Worm (Caenorhabditis elegans) whole organism, L2 larva: Measurements from ENCODE around the gene srz-56.

Experiments used
- C34F6.9 ChIP-seq: fragments of 150-350 bp; optimal IDR thresholded peaks from 2 replicates; lab custom pipeline; 2014; ENCODE audit warnings: missing biosample characterization, missing genetic modification characterization
- F13H6.1 ChIP-seq: sonication (generic microtip); optimal IDR thresholded peaks from 2 replicates; lab custom pipeline; 2016; ENCODE audit warnings: missing genetic modification characterization, missing compliant biosample characterization
- R02D3.7 ChIP-seq: fragments of 150-350 bp; optimal IDR thresholded peaks from 2 replicates; lab custom pipeline; 2014; ENCODE audit warnings: missing biosample characterization, missing genetic modification characterization
- Y55F3AM.14 ChIP-seq: fragments of 200-800 bp; sonication (Bioruptor generic); optimal IDR thresholded peaks from 2 replicates; lab custom pipeline; 2018; ENCODE audit warnings: mild to moderate bottlenecking, missing genetic modification characterization, missing compliant biosample characterization
- alr-1 ChIP-seq: fragments of 150-350 bp; optimal IDR thresholded peaks from 2 replicates; lab custom pipeline; 2014; ENCODE audit warnings: missing biosample characterization, missing genetic modification characterization
- aly-2 ChIP-seq: fragments of 150-350 bp; optimal IDR thresholded peaks from 2 replicates; lab custom pipeline; 2014; ENCODE audit warnings: missing biosample characterization, missing genetic modification characterization
- ceh-16 ChIP-seq: fragments of 150-350 bp; optimal IDR thresholded peaks from 2 replicates; lab custom pipeline; 2014; ENCODE audit warnings: missing biosample characterization, missing genetic modification characterization
- crh-2 ChIP-seq: sonication (generic microtip); optimal IDR thresholded peaks from 2 replicates; lab custom pipeline; 2017; ENCODE audit warnings: missing biosample characterization, missing genetic modification characterization
- dmd-4 ChIP-seq: sonication (generic microtip); optimal IDR thresholded peaks from 2 replicates; lab custom pipeline; 2017; ENCODE audit warnings: missing biosample characterization, missing genetic modification characterization
- egl-27 ChIP-seq: sonication (generic microtip); optimal IDR thresholded peaks from 3 replicates; lab custom pipeline; 2017; ENCODE audit warnings: missing biosample characterization, missing genetic modification reagents, missing genetic modification characterization
- elt-1 ChIP-seq: fragments of 150-350 bp; optimal IDR thresholded peaks from 2 replicates; lab custom pipeline; 2014; ENCODE audit warnings: missing biosample characterization, missing genetic modification characterization
- fos-1 ChIP-seq: fragments of 150-350 bp; optimal IDR thresholded peaks from 2 replicates; lab custom pipeline; 2014; ENCODE audit warnings: missing biosample characterization, missing genetic modification characterization
- gmeb-1 ChIP-seq: fragments of 150-350 bp; optimal IDR thresholded peaks from 2 replicates; lab custom pipeline; 2014; ENCODE audit warnings: missing biosample characterization, missing genetic modification characterization
- lin-13 ChIP-seq: fragments of 150-350 bp; optimal IDR thresholded peaks from 2 replicates; lab custom pipeline; 2014; ENCODE audit warnings: missing biosample characterization, missing genetic modification reagents, missing genetic modification characterization
- lin-39 ChIP-seq: fragments of 150-350 bp; optimal IDR thresholded peaks from 2 replicates; lab custom pipeline; 2014; ENCODE audit warnings: missing biosample characterization, missing genetic modification reagents, missing genetic modification characterization
- lsy-2 ChIP-seq, 2 experiments: fragments of 150-350 bp in 1 of 2; sonication (generic microtip) in 1 of 2; optimal IDR thresholded peaks; 2 replicates each; lab custom pipeline; 2014 to 2017; ENCODE audit warnings: missing biosample characterization in 2 of 2, missing genetic modification characterization in 2 of 2
- mdl-1 ChIP-seq, 2 experiments: fragments of 150-350 bp in 1 of 2; sonication (generic microtip) in 1 of 2; optimal IDR thresholded peaks; 2 replicates each; lab custom pipeline; 2017; ENCODE audit warnings: missing biosample characterization in 2 of 2, missing genetic modification characterization in 2 of 2
- nhr-10 ChIP-seq: sonication (generic microtip); optimal IDR thresholded peaks from 2 replicates; lab custom pipeline; 2017; ENCODE audit warnings: missing biosample characterization, missing genetic modification characterization
- nhr-129 ChIP-seq: fragments of 150-350 bp; optimal IDR thresholded peaks from 2 replicates; lab custom pipeline; 2014; ENCODE audit warnings: missing biosample characterization, missing genetic modification characterization
- nhr-21 ChIP-seq: fragments of 150-350 bp; optimal IDR thresholded peaks from 2 replicates; lab custom pipeline; 2014; ENCODE audit warnings: missing biosample characterization, missing genetic modification characterization
- nhr-23 ChIP-seq: fragments of 150-350 bp; optimal IDR thresholded peaks from 2 replicates; lab custom pipeline; 2014; ENCODE audit warnings: missing biosample characterization, missing genetic modification reagents, missing genetic modification characterization
- nhr-25 ChIP-seq: fragments of 150-350 bp; sonication (generic microtip); optimal IDR thresholded peaks from 3 replicates; lab custom pipeline; 2014; ENCODE audit warnings: missing biosample characterization, missing genetic modification characterization
- nhr-6 ChIP-seq: fragments of 150-350 bp; optimal IDR thresholded peaks from 2 replicates; lab custom pipeline; 2014; ENCODE audit warnings: missing biosample characterization, missing genetic modification characterization
- nhr-77 ChIP-seq: fragments of 150-350 bp; optimal IDR thresholded peaks from 2 replicates; lab custom pipeline; 2014; ENCODE audit warnings: missing biosample characterization, missing genetic modification characterization
- sem-4 ChIP-seq: fragments of 150-350 bp; optimal IDR thresholded peaks from 2 replicates; lab custom pipeline; 2014; ENCODE audit warnings: missing biosample characterization, missing genetic modification reagents, missing genetic modification characterization
- skn-1 ChIP-seq: sonication (generic microtip); optimal IDR thresholded peaks from 2 replicates; lab custom pipeline; 2017; ENCODE audit warnings: missing biosample characterization, missing genetic modification characterization
- sma-3 ChIP-seq: sonication (generic microtip); optimal IDR thresholded peaks from 2 replicates; lab custom pipeline; 2016; ENCODE audit warnings: missing genetic modification reagents, missing genetic modification characterization, missing compliant biosample characterization
- sma-9 ChIP-seq, 2 experiments: fragments of 150-350 bp in 1 of 2; sonication (generic microtip) in 1 of 2; optimal IDR thresholded peaks; 2 replicates each; lab custom pipeline; 2014 to 2016; ENCODE audit warnings: missing genetic modification characterization in 2 of 2, mild to moderate bottlenecking in 1 of 2, missing biosample characterization in 1 of 2, missing compliant biosample characterization in 1 of 2, missing genetic modification reagents in 1 of 2, moderate library complexity in 1 of 2
- snpc-4 ChIP-seq: fragments of 150-350 bp; optimal IDR thresholded peaks from 2 replicates; lab custom pipeline; 2014; ENCODE audit warnings: missing biosample characterization, missing genetic modification characterization
- unc-39 ChIP-seq: fragments of 150-350 bp; optimal IDR thresholded peaks from 2 replicates; lab custom pipeline; 2014; ENCODE audit warnings: missing biosample characterization, missing genetic modification characterization
- unc-55 ChIP-seq: fragments of 150-350 bp; sonication (generic microtip); optimal IDR thresholded peaks from 3 replicates; lab custom pipeline; 2014; ENCODE audit warnings: missing biosample characterization, missing genetic modification reagents, missing genetic modification characterization
- unc-62 ChIP-seq: fragments of 150-350 bp; optimal IDR thresholded peaks from 2 replicates; lab custom pipeline; 2014; ENCODE audit warnings: missing biosample characterization, missing genetic modification reagents, missing genetic modification characterization
- zag-1 ChIP-seq: fragments of 150-350 bp; optimal IDR thresholded peaks from 2 replicates; lab custom pipeline; 2014; ENCODE audit warnings: missing biosample characterization, missing genetic modification characterization
- ztf-11 ChIP-seq: sonication (generic microtip); optimal IDR thresholded peaks from 2 replicates; lab custom pipeline; 2017; ENCODE audit warnings: missing biosample characterization, missing genetic modification characterization
- ztf-4 ChIP-seq: fragments of 150-350 bp; optimal IDR thresholded peaks from 2 replicates; lab custom pipeline; 2014; ENCODE audit warnings: missing biosample characterization, missing genetic modification characterization

The srz-56 gene

DNA sequence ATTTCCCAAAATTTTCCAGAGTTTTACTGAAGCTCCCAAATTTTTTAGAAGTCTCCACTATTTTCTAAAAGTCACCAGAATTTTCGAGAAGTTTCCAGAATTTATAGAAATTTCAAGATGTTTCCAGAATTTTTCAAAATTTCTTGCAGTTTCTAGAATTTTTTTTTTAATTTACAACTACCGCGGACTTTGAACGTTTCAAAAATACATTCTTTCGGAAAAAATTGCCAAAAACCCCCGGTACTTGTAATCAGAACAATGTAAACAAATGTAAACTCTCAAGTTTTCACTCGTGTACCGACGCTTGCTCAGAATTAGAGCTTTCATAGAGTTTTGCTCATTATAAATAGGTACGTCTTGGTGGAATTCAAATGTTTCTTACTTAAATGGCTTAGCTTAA is 32.2 kb downstream of the srz-56 start, which contains the start of gene fbxa-39:
Gene fbxa-39 (plus strand): TSS at position 301 of the 400 bp plus-strand sequence.
- TF ChIP-seq skn-1 (tag; lab: Kevin White, UChicago): no peak
- no peak for TF ChIP-seq unc-62 (GFP tag; lab: Kevin White, UChicago)
- no peak for TF ChIP-seq mdl-1 (tag; optimal IDR thresholded peaks at IDR 0.05; lab: Kevin White, UChicago)
- TF ChIP-seq ztf-11 (tag; lab: Kevin White, UChicago): no peak
- no peak for TF ChIP-seq lin-13 (GFP tag; lab: Kevin White, UChicago)
- TF ChIP-seq ztf-4 (tag; lab: Kevin White, UChicago): no peak
- TF ChIP-seq sem-4 (tag; lab: Kevin White, UChicago): no peak
- TF ChIP-seq lin-39 (tag; lab: Kevin White, UChicago): no peak

DNA sequence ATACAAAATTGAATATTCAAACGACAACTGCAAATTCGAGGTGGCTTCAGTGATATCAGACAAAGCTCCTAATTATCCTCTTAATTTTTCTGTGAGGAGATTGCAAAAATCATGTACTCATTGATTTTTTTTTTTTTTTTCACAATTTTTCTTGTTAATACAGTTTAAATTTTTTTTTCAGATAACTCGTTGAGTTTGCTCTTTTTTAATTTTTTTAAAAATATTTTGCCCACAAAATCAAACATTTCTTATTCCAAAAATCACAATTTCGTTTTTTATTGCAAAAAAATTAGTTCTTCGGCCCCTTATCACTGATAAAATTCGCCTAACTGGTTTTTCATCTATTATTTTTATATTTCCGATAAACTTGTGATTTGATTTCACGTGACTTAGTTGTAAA is 36.3 kb downstream of the srz-56 start, which contains the start of gene Y54F10BM.21:
Gene Y54F10BM.21 (plus strand): TSS at position 301 of the 400 bp plus-strand sequence.
- TF ChIP-seq skn-1 (tag; lab: Kevin White, UChicago): no peak
- TF ChIP-seq C34F6.9 (tag; lab: Kevin White, UChicago): no peak

DNA sequence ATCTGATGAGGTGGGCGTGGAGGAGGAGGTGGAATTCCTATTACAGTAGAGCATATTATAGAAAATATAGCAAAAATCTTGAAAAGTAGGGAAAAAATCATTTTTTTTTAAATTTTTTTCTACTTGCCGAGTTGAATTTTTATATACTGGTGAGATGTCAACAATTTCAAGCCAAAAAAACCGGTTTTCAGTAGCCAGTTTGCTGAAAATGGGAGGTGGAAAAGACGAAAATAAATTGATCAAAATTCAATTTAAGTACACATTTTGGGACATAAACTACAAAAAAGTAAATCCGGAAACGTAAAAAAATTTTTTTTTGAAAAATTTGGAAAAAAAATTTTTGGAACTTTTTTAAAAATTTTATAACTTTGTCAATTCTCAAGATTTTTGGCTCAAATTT is 38.9 kb downstream of the srz-56 start, which contains the start of gene Y54F10BM.23:
Gene Y54F10BM.23 (minus strand): TSS at position 101 of the 400 bp plus-strand sequence.
- no peak for TF ChIP-seq skn-1 (tag; lab: Kevin White, UChicago)
- TF ChIP-seq ceh-16 (tag; lab: Kevin White, UChicago): no peak
- no peak for TF ChIP-seq dmd-4 (tag; lab: Kevin White, UChicago)
- no peak for TF ChIP-seq C34F6.9 (tag; lab: Kevin White, UChicago)
- TF ChIP-seq gmeb-1 (tag; lab: Kevin White, UChicago): no peak
- no peak for TF ChIP-seq crh-2 (tag; lab: Kevin White, UChicago)
- no peak for TF ChIP-seq nhr-23 (tag; lab: Kevin White, UChicago)
- no peak for TF ChIP-seq sem-4 (tag; lab: Kevin White, UChicago)
- TF ChIP-seq nhr-21 (tag; lab: Kevin White, UChicago): no peak
- no peak for TF ChIP-seq sma-9 (GFP tag; optimal IDR thresholded peaks at IDR 0.05; lab: Kevin White, UChicago)
- TF ChIP-seq sma-9 (tag; optimal IDR thresholded peaks at IDR 0.05; lab: Kevin White, UChicago): no peak
- TF ChIP-seq nhr-129 (tag; lab: Kevin White, UChicago): no peak
- TF ChIP-seq lsy-2 (tag; optimal IDR thresholded peaks at IDR 0.05; lab: Kevin White, UChicago): no peak
- TF ChIP-seq alr-1 (tag; lab: Kevin White, UChicago): no peak
- no peak for TF ChIP-seq aly-2 (tag; lab: Kevin White, UChicago)

DNA sequence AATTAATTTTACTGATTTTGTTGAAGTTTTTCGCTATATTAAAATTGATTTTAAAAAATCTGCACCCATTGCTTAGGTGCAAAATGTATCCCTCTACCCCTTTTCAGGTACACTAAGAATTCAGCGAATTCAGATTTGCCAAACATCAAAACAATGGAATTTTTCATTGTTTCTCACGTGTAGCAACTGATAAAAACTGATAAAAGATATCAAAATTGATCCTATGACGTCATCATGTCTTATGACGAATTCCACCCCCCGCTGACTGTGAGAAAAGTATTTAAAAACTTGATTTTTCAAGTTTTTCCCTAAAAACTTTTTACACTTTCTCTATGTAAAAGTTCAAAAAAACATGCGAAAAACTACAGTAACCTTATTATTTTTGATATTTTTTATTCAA is 40.0 kb downstream of the srz-56 start, which contains the start of gene Y54F10BM.22:
Gene Y54F10BM.22 (plus strand): TSS at position 331 of the 400 bp plus-strand sequence.
- TF ChIP-seq nhr-25 (tag; lab: Kevin White, UChicago): peak; percentile 60
- no peak for TF ChIP-seq zag-1 (tag; lab: Kevin White, UChicago)
- no peak for TF ChIP-seq snpc-4 (tag; lab: Kevin White, UChicago)
- TF ChIP-seq sma-3 (GFP tag; lab: Kevin White, UChicago): peak; percentile 59

DNA sequence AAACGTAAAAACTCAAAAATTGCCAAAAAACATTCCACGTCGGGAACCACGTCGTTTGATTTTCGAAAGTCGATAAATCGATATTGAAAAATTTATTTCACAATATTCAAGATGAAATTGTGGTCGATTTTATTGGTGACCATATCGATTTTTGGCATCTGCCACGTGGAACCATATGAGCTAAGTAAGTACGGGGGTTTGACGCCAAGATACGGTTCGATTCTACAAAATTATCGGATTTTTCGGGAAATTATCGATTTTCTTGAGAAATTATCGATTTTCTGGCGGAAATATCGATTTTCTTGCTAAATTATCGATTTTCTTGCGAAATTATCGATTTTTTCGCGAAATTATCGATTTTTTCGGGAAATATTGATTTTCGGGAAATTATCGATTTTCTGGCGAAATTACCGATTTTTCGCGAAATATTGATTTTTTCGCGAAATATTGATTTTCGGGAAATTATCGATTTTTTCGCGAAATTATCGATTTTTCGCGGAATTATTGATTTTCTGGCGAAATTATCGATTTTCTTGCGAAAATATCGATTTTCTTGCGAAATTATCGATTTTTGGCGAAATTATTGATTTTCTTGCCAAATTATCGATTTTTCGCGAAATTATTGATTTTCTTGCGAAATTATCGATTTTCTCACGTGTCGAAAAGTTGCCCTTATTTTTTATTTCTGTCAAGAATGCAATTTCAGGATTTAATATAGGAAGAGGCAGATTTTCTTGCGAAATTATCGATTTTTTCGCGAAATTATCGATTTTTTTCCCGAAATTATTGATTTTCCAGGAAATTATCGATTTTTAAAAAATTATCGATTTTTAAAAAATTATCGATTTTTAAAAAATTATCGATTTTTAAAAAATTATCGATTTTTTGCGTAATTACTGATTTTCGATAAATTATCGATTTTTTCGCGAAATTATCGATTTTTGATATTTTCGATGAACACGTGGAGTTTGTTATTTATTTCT is 41.7 kb downstream of the srz-56 start, which contains the start of gene Y54F10BM.3:
Gene Y54F10BM.3 (plus strand): TSS at position 51 of the 983 bp plus-strand sequence.
- no peak for TF ChIP-seq Y55F3AM.14 (GFP tag; lab: Kevin White, UChicago)
- no peak for TF ChIP-seq zag-1 (tag; lab: Kevin White, UChicago)
- no peak for TF ChIP-seq nhr-77
- TF ChIP-seq sma-9 (GFP tag; optimal IDR thresholded peaks at IDR 0.05; lab: Kevin White, UChicago): no peak
- no peak for TF ChIP-seq sma-9 (tag; optimal IDR thresholded peaks at IDR 0.05; lab: Kevin White, UChicago)
- no peak for TF ChIP-seq unc-55 (GFP tag; lab: Kevin White, UChicago)
- TF ChIP-seq unc-39: no peak
- TF ChIP-seq nhr-6: no peak
- no peak for TF ChIP-seq lin-39 (tag; lab: Kevin White, UChicago)
- no peak for TF ChIP-seq elt-1 (tag; lab: Kevin White, UChicago)
- no peak for TF ChIP-seq alr-1 (tag; lab: Kevin White, UChicago)
- TF ChIP-seq skn-1 (tag; lab: Kevin White, UChicago): no peak
- no peak for TF ChIP-seq F13H6.1 (tag; lab: Kevin White, UChicago)
- TF ChIP-seq R02D3.7: no peak
- no peak for TF ChIP-seq egl-27 (tag; lab: Kevin White, UChicago)
- no peak for TF ChIP-seq fos-1 (tag; lab: Kevin White, UChicago)
- TF ChIP-seq nhr-10 (tag; lab: Kevin White, UChicago): no peak
